Worm (Caenorhabditis elegans) whole organism, L3 larva: ENCODE measurements around the gene marb-1.

Source experiments
- ZK546.5 ChIP-seq: sonication (generic microtip); optimal IDR thresholded peaks from 2 replicates; lab custom pipeline; 2017; ENCODE audit warnings: missing biosample characterization, missing genetic modification characterization
- ceh-82 ChIP-seq: fragments of 150-350 bp; optimal IDR thresholded peaks from 2 replicates; lab custom pipeline; 2014; ENCODE audit warnings: missing biosample characterization, missing genetic modification characterization
- ceh-9 ChIP-seq: sonication (generic microtip); optimal IDR thresholded peaks from 2 replicates; lab custom pipeline; 2018; ENCODE audit warnings: missing biosample characterization, missing genetic modification characterization
- elt-2 ChIP-seq: sonication (generic microtip); optimal IDR thresholded peaks from 2 replicates; lab custom pipeline; 2016; ENCODE audit warnings: missing genetic modification reagents, mild to moderate bottlenecking, missing genetic modification characterization, missing compliant biosample characterization
- hmg-11 ChIP-seq: sonication (generic microtip); optimal IDR thresholded peaks from 2 replicates; lab custom pipeline; 2016; ENCODE audit warnings: missing genetic modification characterization, missing compliant biosample characterization
- lin-15B ChIP-seq: fragments of 150-350 bp; optimal IDR thresholded peaks from 2 replicates; lab custom pipeline; 2014; ENCODE audit warnings: missing biosample characterization, missing genetic modification characterization
- mdl-1 ChIP-seq: fragments of 150-350 bp; optimal IDR thresholded peaks from 2 replicates; lab custom pipeline; 2014; ENCODE audit warnings: missing biosample characterization, missing genetic modification characterization
- nfya-1 ChIP-seq: sonication (generic microtip); optimal IDR thresholded peaks from 2 replicates; lab custom pipeline; 2017; ENCODE audit warnings: missing genetic modification characterization, mild to moderate bottlenecking, missing compliant biosample characterization, antibody characterized with exemption, moderate library complexity; ENCODE audit not compliant: insufficient read depth
- nhr-12 ChIP-seq: fragments of 150-350 bp; optimal IDR thresholded peaks from 2 replicates; lab custom pipeline; 2014; ENCODE audit warnings: missing biosample characterization, missing genetic modification characterization
- nhr-28 ChIP-seq: fragments of 150-350 bp; optimal IDR thresholded peaks from 2 replicates; lab custom pipeline; 2014; ENCODE audit warnings: missing biosample characterization, missing genetic modification characterization
- snpc-4 ChIP-seq: fragments of 150-350 bp; optimal IDR thresholded peaks from 2 replicates; lab custom pipeline; 2014; ENCODE audit warnings: missing biosample characterization, missing genetic modification characterization
- unc-62 ChIP-seq: fragments of 150-350 bp; sonication (generic microtip); optimal IDR thresholded peaks from 4 replicates; lab custom pipeline; 2014; ENCODE audit warnings: missing biosample characterization, missing genetic modification reagents, missing genetic modification characterization
- zag-1 ChIP-seq: fragments of 150-350 bp; optimal IDR thresholded peaks from 2 replicates; lab custom pipeline; 2014; ENCODE audit warnings: missing biosample characterization, missing genetic modification characterization
- ztf-11 ChIP-seq: fragments of 150-350 bp; optimal IDR thresholded peaks from 2 replicates; lab custom pipeline; 2014; ENCODE audit warnings: missing biosample characterization, missing genetic modification characterization

DNA sequence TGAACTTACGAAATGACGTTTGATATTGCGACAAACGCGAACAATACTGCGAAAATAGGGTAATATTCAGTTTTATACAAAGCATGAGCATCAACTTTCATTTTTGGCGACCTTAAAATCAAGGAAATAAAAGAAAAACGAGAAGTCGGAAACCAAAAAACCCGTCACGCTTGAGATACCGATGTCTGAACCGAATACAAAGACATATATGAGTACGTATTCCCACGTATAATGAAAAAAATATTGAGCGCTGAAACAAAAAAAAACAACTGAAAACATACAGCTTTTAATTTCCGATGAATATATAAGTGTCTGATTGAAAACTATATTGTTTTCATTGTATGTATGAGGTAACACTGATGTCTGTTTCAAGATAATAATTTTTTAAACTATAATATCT, 20.9 kb upstream of the marb-1 start, which contains the start of gene sre-18:
- TF ChIP-seq lin-15B (tag; lab: Kevin White, UChicago), result no peak
- TF ChIP-seq ZK546.5 (tag; lab: Kevin White, UChicago), result no peak
- TF ChIP-seq nfya-1 (tag; lab: Kevin White, UChicago), result no peak
- no peak for TF ChIP-seq nhr-12 (tag; lab: Kevin White, UChicago)
- TF ChIP-seq unc-62, result no peak
- TF ChIP-seq elt-2, result no peak
- no peak for TF ChIP-seq ceh-9 (tag; lab: Kevin White, UChicago)
- TF ChIP-seq nhr-28 (tag; lab: Kevin White, UChicago), result no peak
- no peak for TF ChIP-seq zag-1 (tag; lab: Kevin White, UChicago)
- TF ChIP-seq ceh-82 (tag; lab: Kevin White, UChicago), result no peak
- no peak for TF ChIP-seq hmg-11 (tag; lab: Kevin White, UChicago)
- no peak for TF ChIP-seq mdl-1
- no peak for TF ChIP-seq snpc-4 (tag; lab: Kevin White, UChicago)
- TF ChIP-seq ztf-11 (tag; lab: Kevin White, UChicago), result no peak
